Worm (Caenorhabditis elegans): ENCODE results near the gene mab-10.

mab-10 gene

ce11 chrII:10545213-10545612, 17.3 kb downstream of the mab-10 start (continued):
- TF ChIP-seq mdt-29 (GFP tag; IDR thresholded peaks at IDR 0.05) (no peak; the same call in 1 of the 2 replicates), spr-1 (tag; optimal IDR thresholded peaks at IDR 0.05) (no peak), egl-43 (GFP tag; IDR thresholded peaks at IDR 0.05) (peak; percentile 50), lin-38 (GFP tag; IDR thresholded peaks at IDR 0.05) (peak; percentile 42; the same call in 1 of the 2 replicates), hlh-11 (tag; optimal IDR thresholded peaks at IDR 0.05) (no peak), lim-7 (GFP tag; IDR thresholded peaks at IDR 0.05) (0 out of 2 replicates have a peak, but pooled peaks have one; percentile 55), dve-1 (tag; optimal IDR thresholded peaks at IDR 0.05; ENCODE audit: insufficient read depth) (no peak), ceh-32 (tag; optimal IDR thresholded peaks at IDR 0.05; ENCODE audit: poor library complexity) (no peak), snpc-1.2 (GFP tag; IDR thresholded peaks at IDR 0.05) (peak; percentile 64; the same call in 1 of the 2 replicates), tag-97 (GFP tag; IDR thresholded peaks at IDR 0.05) (no peak), ama-1 (optimal IDR thresholded peaks at IDR 0.05) (peak; percentile 84), arid-1 (GFP tag; conservative IDR thresholded peaks at IDR 0.05) (peak; percentile 50; the same call in 1 of the 2 replicates), jun-1 (tag; optimal IDR thresholded peaks at IDR 0.05) (no peak), lin-1 (GFP tag; IDR thresholded peaks at IDR 0.05) (peak; percentile 15; the same call in 1 of the 2 replicates), madf-5 (GFP tag; IDR thresholded peaks at IDR 0.05) (peak in 1 of 2 experiments; percentile 49; a peak in 1 of 4 replicates), vab-7 (GFP tag; IDR thresholded peaks at IDR 0.05) (no peak)

- TF ChIP-seq Y75B8A.6 (GFP tag; IDR thresholded peaks at IDR 0.05), result peak; percentile 37; the same call in 1 of the 2 replicates
- TF ChIP-seq snpc-1.2 (GFP tag; IDR thresholded peaks at IDR 0.05), result peak; percentile 63; the same call in 1 of the 2 replicates
- TF ChIP-seq unc-62 (GFP tag; optimal IDR thresholded peaks at IDR 0.05 in 1 of 2), result no peak
- no peak for TF ChIP-seq unc-62 (tag; optimal IDR thresholded peaks at IDR 0.05)
- no peak for TF ChIP-seq Y5F2A.4 (GFP tag; optimal IDR thresholded peaks at IDR 0.05)
- TF ChIP-seq R02D3.7 (tag; optimal IDR thresholded peaks at IDR 0.05), result no peak
- TF ChIP-seq madf-5 (GFP tag; IDR thresholded peaks at IDR 0.05), result 0 out of 4 replicates have a peak, but pooled peaks of 1 of the 2 experiments have one; percentile 15
- peak; percentile 37 for TF ChIP-seq hlh-30 (tag; optimal IDR thresholded peaks at IDR 0.05; ENCODE audit: insufficient read depth)
- no peak for TF ChIP-seq fkh-10 (GFP tag; optimal IDR thresholded peaks at IDR 0.05)
- TF ChIP-seq daf-8 (GFP tag; IDR thresholded peaks at IDR 0.05), result no peak
- TF ChIP-seq egl-27 (tag; optimal IDR thresholded peaks at IDR 0.05), result no peak
- no peak for TF ChIP-seq F26F4.8 (GFP tag; conservative IDR thresholded peaks at IDR 0.05)
- peak; percentile 35; the same call in 1 of the 2 replicates for TF ChIP-seq php-3 (GFP tag; IDR thresholded peaks at IDR 0.05)
- peak; percentile 46 for TF ChIP-seq nhr-11 (tag; optimal IDR thresholded peaks at IDR 0.05)
- TF ChIP-seq aha-1 (tag), result peak; percentile 98
- no peak for TF ChIP-seq daf-19 (GFP tag; conservative IDR thresholded peaks at IDR 0.05)
- no peak for TF ChIP-seq lin-29 (GFP tag; IDR thresholded peaks at IDR 0.05)
- no peak for TF ChIP-seq mxl-2 (GFP tag; conservative IDR thresholded peaks at IDR 0.05)
- TF ChIP-seq mes-2 (tag; optimal IDR thresholded peaks at IDR 0.05; ENCODE audit: poor library complexity, severe bottlenecking), result peak; percentile 26
- peak; percentile 62; the same call in 1 of the 2 replicates for TF ChIP-seq egl-43 (GFP tag; IDR thresholded peaks at IDR 0.05)
- TF ChIP-seq mdt-29 (GFP tag; IDR thresholded peaks at IDR 0.05), result peak; percentile 29; the same call in 1 of the 2 replicates
- no peak for TF ChIP-seq saeg-2 (GFP tag; IDR thresholded peaks at IDR 0.05)
- TF ChIP-seq rbr-2 (tag; optimal IDR thresholded peaks at IDR 0.05), result no peak
- peak; percentile 41; the same call in 1 of the 2 replicates for TF ChIP-seq tra-1 (GFP tag; IDR thresholded peaks at IDR 0.05)
- TF ChIP-seq mxl-3 (GFP tag; optimal IDR thresholded peaks at IDR 0.05), result peak; percentile 3
- no peak for TF ChIP-seq nhr-76 (tag; optimal IDR thresholded peaks at IDR 0.05)
- TF ChIP-seq skn-1 (tag; optimal IDR thresholded peaks at IDR 0.05), result no peak
- TF ChIP-seq lin-15B (tag; optimal IDR thresholded peaks at IDR 0.05), result no peak
- TF ChIP-seq tag-97 (GFP tag; IDR thresholded peaks at IDR 0.05), result no peak
- peak; percentile 42; the same call in 1 of the 2 replicates for TF ChIP-seq dmd-9 (GFP tag; IDR thresholded peaks at IDR 0.05)
- TF ChIP-seq dmd-8 (GFP tag; IDR thresholded peaks at IDR 0.05), result peak; percentile 10; the same call in 1 of the 2 replicates
- TF ChIP-seq ama-1 (optimal IDR thresholded peaks at IDR 0.05), result peak; percentile 28
- no peak for TF ChIP-seq ceh-82 (tag; optimal IDR thresholded peaks at IDR 0.05)
- TF ChIP-seq ztf-11 (tag; optimal IDR thresholded peaks at IDR 0.05), result no peak
- no peak for TF ChIP-seq nhr-102 (tag; optimal IDR thresholded peaks at IDR 0.05)
- TF ChIP-seq lim-7 (GFP tag; IDR thresholded peaks at IDR 0.05), result peak; percentile 21; the same call in 1 of the 2 replicates
- no peak for TF ChIP-seq nhr-28 (tag; optimal IDR thresholded peaks at IDR 0.05)
- peak; percentile 4 for TF ChIP-seq ztf-7 (tag; optimal IDR thresholded peaks at IDR 0.05)
These were observed 18.3 kb downstream of the mab-10 start for ce11 chrII:10545924-10546783.
